Fruit fly (Drosophila melanogaster): ENCODE measurements around the gene CG32532.

Gene CG32532

dm6 chrX:19565714-19566316 lies 18.5 kb upstream of the CG32532 start, which contains the start of the genes Grip84 and car (continued):
- TF ChIP-seq CG6689 (GFP tag; IDR thresholded peaks at IDR 0.05) (peak; percentile 79; the same call in 1 of the 2 replicates), CG8089 (GFP tag; optimal IDR thresholded peaks at IDR 0.05) (no peak), dimm (GFP tag; IDR thresholded peaks at IDR 0.05) (no peak), Xbp1 (GFP tag; optimal IDR thresholded peaks at IDR 0.05) (peak; percentile 72), CrebB (tag; optimal IDR thresholded peaks at IDR 0.05) (peak; percentile 11), grn (GFP tag; optimal IDR thresholded peaks at IDR 0.05) (no peak), CG12155 (GFP tag; optimal IDR thresholded peaks at IDR 0.05) (peak; percentile 62), Kr (GFP tag; optimal IDR thresholded peaks at IDR 0.05) (no peak), CG11560 (tag; IDR thresholded peaks at IDR 0.05) (0 out of 3 replicates have a peak, but pooled peaks have one; percentile 51), gcm2 (GFP tag; optimal IDR thresholded peaks at IDR 0.05) (no peak), CG6654 (GFP tag; optimal IDR thresholded peaks at IDR 0.05) (no peak), CG8281 (tag; optimal IDR thresholded peaks at IDR 0.05) (no peak), CG12236 (GFP tag; optimal IDR thresholded peaks at IDR 0.05) (peak; percentile 31), nerfin-2 (GFP tag; IDR thresholded peaks at IDR 0.05; ENCODE audit: partially characterized antibody) (no peak), CG14050 (GFP tag; IDR thresholded peaks at IDR 0.05) (0 out of 3 replicates have a peak, but pooled peaks have one; percentile 36), Rfx (GFP tag; IDR thresholded peaks at IDR 0.05) (peak; percentile 72), Drgx (GFP tag; IDR thresholded peaks at IDR 0.05) (no peak), Abd-B (GFP tag; optimal IDR thresholded peaks at IDR 0.05) (peak; percentile 82), jing (GFP tag; optimal IDR thresholded peaks at IDR 0.05) (no peak), Fer2 (tag; optimal IDR thresholded peaks at IDR 0.05) (peak; percentile 25), sd (tag; optimal IDR thresholded peaks at IDR 0.05) (no peak), Hand (GFP tag; optimal IDR thresholded peaks at IDR 0.05) (no peak), Chrac-16 (GFP tag; optimal IDR thresholded peaks at IDR 0.05) (peak; percentile 67), CG31224 (GFP tag; IDR thresholded peaks at IDR 0.05) (peak; percentile 49), CG2199 (GFP tag; IDR thresholded peaks at IDR 0.05) (no peak), ase (GFP tag; IDR thresholded peaks at IDR 0.05) (no peak), CG9876 (GFP tag; optimal IDR thresholded peaks at IDR 0.05) (no peak), br (optimal IDR thresholded peaks at IDR 0.05) (no peak), hkb (optimal IDR thresholded peaks at IDR 0.05) (no peak), hkb (GFP tag; IDR thresholded peaks at IDR 0.05) (peak; percentile 60; the same call in 1 of the 2 replicates), CG14014 (GFP tag; IDR thresholded peaks at IDR 0.05) (peak; percentile 60), CG3995 (GFP tag; optimal IDR thresholded peaks at IDR 0.05) (peak; percentile 45), CG5245 (GFP tag; optimal IDR thresholded peaks at IDR 0.05) (peak; percentile 24), twi (tag; optimal IDR thresholded peaks at IDR 0.05) (peak; percentile 68), Bteb2 (GFP tag; optimal IDR thresholded peaks at IDR 0.05) (no peak), lmd (GFP tag; IDR thresholded peaks at IDR 0.05) (peak; percentile 73), ato (GFP tag; IDR thresholded peaks at IDR 0.05; ENCODE audit: partially characterized antibody) (no peak), CG15073 (GFP tag; optimal IDR thresholded peaks at IDR 0.05) (peak; percentile 98), Eip74EF (GFP tag; optimal IDR thresholded peaks at IDR 0.05) (no peak), run (tag; optimal IDR thresholded peaks at IDR 0.05) (peak; percentile 15), Dad (GFP tag; optimal IDR thresholded peaks at IDR 0.05) (peak; percentile 46), vfl (GFP tag; optimal IDR thresholded peaks at IDR 0.05) (no peak), cad (GFP tag; optimal IDR thresholded peaks at IDR 0.05) (no peak), CG32532 (GFP tag; IDR thresholded peaks at IDR 0.05) (peak; percentile 93), Ssrp (tag; optimal IDR thresholded peaks at IDR 0.05) (peak; percentile 79), CG13123 (GFP tag; optimal IDR thresholded peaks at IDR 0.05) (peak; percentile 32), wor (GFP tag; IDR thresholded peaks at IDR 0.05) (0 out of 2 replicates have a peak, but pooled peaks have one; percentile 16), ara (GFP tag; IDR thresholded peaks at IDR 0.05) (no peak), CG9727 (GFP tag; optimal IDR thresholded peaks at IDR 0.05) (peak; percentile 70), CG31365 (tag; optimal IDR thresholded peaks at IDR 0.05) (no peak), zfh2 (GFP tag; optimal IDR thresholded peaks at IDR 0.05) (peak; percentile 57), CG16815 (GFP tag; optimal IDR thresholded peaks at IDR 0.05) (peak; percentile 78)

All from whole organism, embryonic.